Worm (Caenorhabditis elegans) whole organism, young adult: ENCODE results near the gene B0495.5.

ENCODE experiments used
- B0019.2 ChIP-seq: fragments of 200-800 bp; sonication (Bioruptor generic); conservative IDR thresholded peaks from 2 replicates; pipeline ENCODE4 v1.3.6; 2022; ENCODE audit warnings: missing genetic modification reagents, missing genetic modification characterization, missing compliant biosample characterization
- B0035.1 ChIP-seq: sonication (generic microtip); optimal IDR thresholded peaks from 2 replicates; lab custom pipeline; 2016; ENCODE audit warnings: missing genetic modification characterization, mild to moderate bottlenecking, missing compliant biosample characterization, missing genotype, missing genetic modification reagents
- C17E4.6 ChIP-seq: fragments of 200-800 bp; sonication (Bioruptor generic); IDR thresholded peaks from 2 replicates; pipeline ENCODE4 v1.3.6; 2022; ENCODE audit warnings: missing genetic modification reagents, missing genetic modification characterization, missing compliant biosample characterization
- F23B12.7 ChIP-seq: sonication (generic microtip); optimal IDR thresholded peaks from 2 replicates; lab custom pipeline; 2017; ENCODE audit warnings: missing genetic modification characterization, mild to moderate bottlenecking, missing compliant biosample characterization, antibody characterized with exemption, moderate library complexity; ENCODE audit not compliant: insufficient read depth
- F37B4.10 ChIP-seq: fragments of 200-800 bp; sonication (Bioruptor generic); IDR thresholded peaks from 2 replicates; pipeline ENCODE4 v1.3.6; 2022; ENCODE audit warnings: missing genetic modification characterization, missing compliant biosample characterization
- F39B2.1 ChIP-seq: fragments of 200-800 bp; sonication (Bioruptor generic); IDR thresholded peaks from 2 replicates; pipeline ENCODE4 v1.3.6; 2022; ENCODE audit warnings: missing genetic modification reagents, missing genetic modification characterization, missing compliant biosample characterization
- F49E8.2 ChIP-seq: sonication (generic microtip); optimal IDR thresholded peaks from 3 replicates; lab custom pipeline; 2017; ENCODE audit warnings: missing genetic modification characterization, mild to moderate bottlenecking, missing compliant biosample characterization, antibody characterized with exemption, moderate library complexity; ENCODE audit not compliant: insufficient read depth
- F52B5.7 ChIP-seq: sonication (generic microtip); optimal IDR thresholded peaks from 2 replicates; lab custom pipeline; 2016; ENCODE audit warnings: mild to moderate bottlenecking, missing genetic modification characterization, missing compliant biosample characterization
- F57A8.1 ChIP-seq: fragments of 200-800 bp; sonication (Bioruptor generic); optimal IDR thresholded peaks from 2 replicates; lab custom pipeline; 2018; ENCODE audit warnings: mild to moderate bottlenecking, missing genetic modification characterization, moderate library complexity, missing compliant biosample characterization
- K11D2.4 ChIP-seq: fragments of 200-800 bp; sonication (Bioruptor generic); IDR thresholded peaks from 2 replicates; pipeline ENCODE4 v1.3.6; 2022; ENCODE audit warnings: missing genetic modification reagents, missing genetic modification characterization, missing compliant biosample characterization
- T07F8.4 ChIP-seq: sonication (generic microtip); optimal IDR thresholded peaks from 2 replicates; lab custom pipeline; 2016; ENCODE audit warnings: mild to moderate bottlenecking, missing genetic modification characterization, moderate library complexity, missing compliant biosample characterization
- Y79H2A.3 ChIP-seq: fragments of 200-800 bp; sonication (Bioruptor generic); conservative IDR thresholded peaks from 2 replicates; pipeline ENCODE4 v1.3.6; 2022; ENCODE audit warnings: missing genetic modification reagents, missing genetic modification characterization, missing compliant biosample characterization
- ama-1 ChIP-seq, 3 experiments: fragments of 150-350 bp in 1 of 3; sonication (generic microtip) in 2 of 3; optimal IDR thresholded peaks; 2 replicates each; lab custom pipeline; 2014 to 2018; ENCODE audit warnings: missing biosample characterization in 2 of 3, missing genetic modification characterization in 2 of 3, missing genetic modification reagents in 2 of 3
- attf-3 ChIP-seq: fragments of 200-800 bp; sonication (Bioruptor generic); conservative IDR thresholded peaks from 2 replicates; pipeline ENCODE4 v1.3.6; 2022; ENCODE audit warnings: missing genetic modification reagents, missing genetic modification characterization, missing compliant biosample characterization
- ccch-3 ChIP-seq: fragments of 200-800 bp; sonication (Bioruptor generic); optimal IDR thresholded peaks from 2 replicates; lab custom pipeline; 2018; ENCODE audit warnings: mild to moderate bottlenecking, missing genetic modification characterization, missing compliant biosample characterization
- cebp-1 ChIP-seq, 2 experiments: fragments of 200-800 bp in 1 of 2; sonication (Bioruptor generic) in 1 of 2; sonication (generic microtip) in 1 of 2; IDR thresholded peaks in 1 of 2; optimal IDR thresholded peaks in 1 of 2; 2 replicates each; pipeline versions ENCODE4 v1.3.6 to Lab custom; 2017 to 2022; ENCODE audit warnings: missing compliant biosample characterization in 2 of 2, missing genetic modification characterization in 2 of 2, mild to moderate bottlenecking in 1 of 2, missing genetic modification reagents in 1 of 2, moderate library complexity in 1 of 2
- ceh-27 ChIP-seq: fragments of 200-800 bp; sonication (Bioruptor generic); optimal IDR thresholded peaks from 2 replicates; lab custom pipeline; 2018; ENCODE audit warnings: mild to moderate bottlenecking, missing genetic modification characterization, moderate library complexity, missing compliant biosample characterization
- dox-1 ChIP-seq: fragments of 200-800 bp; sonication (Bioruptor generic); IDR thresholded peaks from 2 replicates; pipeline ENCODE4 v1.3.6; 2022; ENCODE audit warnings: missing genetic modification reagents, missing genetic modification characterization, missing compliant biosample characterization
- dpff-1 ChIP-seq: sonication (generic microtip); optimal IDR thresholded peaks from 2 replicates; lab custom pipeline; 2017; ENCODE audit warnings: mild to moderate bottlenecking, missing genetic modification characterization, missing compliant biosample characterization
- dpl-1 ChIP-seq: fragments of 150-350 bp; optimal IDR thresholded peaks from 2 replicates; lab custom pipeline; 2014; ENCODE audit warnings: missing biosample characterization, missing genetic modification reagents, missing genetic modification characterization
- efl-1 ChIP-seq: fragments of 150-350 bp; optimal IDR thresholded peaks from 2 replicates; lab custom pipeline; 2014; ENCODE audit warnings: missing biosample characterization, missing genetic modification reagents, missing genetic modification characterization
- egrh-3 ChIP-seq: fragments of 200-800 bp; sonication (Bioruptor generic); IDR thresholded peaks from 2 replicates; pipeline ENCODE4 v1.3.6; 2022; ENCODE audit warnings: missing genetic modification reagents, missing genetic modification characterization, missing compliant biosample characterization
- gei-17 ChIP-seq: fragments of 200-800 bp; sonication (Bioruptor generic); optimal IDR thresholded peaks from 2 replicates; lab custom pipeline; 2018; ENCODE audit warnings: mild to moderate bottlenecking, missing genetic modification characterization, missing compliant biosample characterization
- lin-35 ChIP-seq, 3 experiments: fragments of 150-350 bp in 2 of 3; sonication (generic microtip) in 1 of 3; optimal IDR thresholded peaks; 2 replicates each; lab custom pipeline; 2014 to 2018; ENCODE audit warnings: missing biosample characterization in 3 of 3, missing genetic modification characterization in 3 of 3, missing genetic modification reagents in 3 of 3
- lir-1 ChIP-seq: fragments of 200-800 bp; sonication (Bioruptor generic); conservative IDR thresholded peaks from 2 replicates; pipeline ENCODE4 v1.3.6; 2022; ENCODE audit warnings: missing genetic modification reagents, missing genetic modification characterization, missing compliant biosample characterization
- madf-6 ChIP-seq: fragments of 200-800 bp; sonication (Bioruptor generic); IDR thresholded peaks from 2 replicates; pipeline ENCODE4 v1.3.6; 2022; ENCODE audit warnings: missing genetic modification reagents, missing genetic modification characterization, missing compliant biosample characterization
- mcd-1 ChIP-seq: fragments of 200-800 bp; sonication (Bioruptor generic); IDR thresholded peaks from 2 replicates; pipeline ENCODE4 v1.3.6; 2022; ENCODE audit warnings: missing genetic modification reagents, missing genetic modification characterization, missing compliant biosample characterization
- nfya-1 ChIP-seq: sonication (generic microtip); optimal IDR thresholded peaks from 2 replicates; lab custom pipeline; 2017; ENCODE audit warnings: antibody characterized with exemption, missing compliant biosample characterization, missing genetic modification characterization, borderline replicate concordance; ENCODE audit not compliant: insufficient read depth
- nhr-179 ChIP-seq: sonication (generic microtip); optimal IDR thresholded peaks from 2 replicates; lab custom pipeline; 2016; ENCODE audit warnings: mild to moderate bottlenecking, missing genetic modification characterization, missing compliant biosample characterization
- nhr-80 ChIP-seq: sonication (generic microtip); optimal IDR thresholded peaks from 2 replicates; lab custom pipeline; 2016; ENCODE audit warnings: missing genetic modification characterization, missing compliant biosample characterization
- rcor-1 ChIP-seq: fragments of 200-800 bp; sonication (Bioruptor generic); IDR thresholded peaks from 2 replicates; pipeline ENCODE4 v1.3.6; 2022; ENCODE audit warnings: missing genetic modification reagents, missing genetic modification characterization, missing compliant biosample characterization
- sea-2 ChIP-seq: fragments of 200-800 bp; sonication (Bioruptor generic); IDR thresholded peaks from 2 replicates; pipeline ENCODE4 v1.3.6; 2022; ENCODE audit warnings: missing genetic modification characterization, missing compliant biosample characterization
- snpc-4 ChIP-seq, 5 experiments: fragments of 150-350 bp in 1 of 5; sonication (generic microtip) in 4 of 5; optimal IDR thresholded peaks; 2 replicates each; lab custom pipeline; 2014 to 2018; ENCODE audit warnings: missing genetic modification characterization in 5 of 5, missing biosample characterization in 3 of 5, antibody characterized with exemption in 2 of 5, mild to moderate bottlenecking in 2 of 5, missing compliant biosample characterization in 2 of 5, missing genotype in 2 of 5, moderate library complexity in 2 of 5, missing genetic modification reagents in 1 of 5
- somi-1 ChIP-seq: fragments of 200-800 bp; sonication (Bioruptor generic); optimal IDR thresholded peaks from 2 replicates; lab custom pipeline; 2018; ENCODE audit warnings: mild to moderate bottlenecking, missing genetic modification characterization, missing compliant biosample characterization
- tbx-9 ChIP-seq: sonication (generic microtip); optimal IDR thresholded peaks from 2 replicates; lab custom pipeline; 2016; ENCODE audit warnings: borderline replicate concordance, missing genetic modification characterization, inconsistent platforms, missing compliant biosample characterization
- tlf-1 ChIP-seq: fragments of 200-800 bp; sonication (Bioruptor generic); optimal IDR thresholded peaks from 2 replicates; lab custom pipeline; 2018; ENCODE audit warnings: mild to moderate bottlenecking, missing genetic modification characterization, missing compliant biosample characterization
- unc-130 ChIP-seq: sonication (generic microtip); optimal IDR thresholded peaks from 2 replicates; lab custom pipeline; 2016; ENCODE audit warnings: missing genetic modification reagents, missing genetic modification characterization, missing compliant biosample characterization
- ztf-28 ChIP-seq: fragments of 200-800 bp; sonication (Bioruptor generic); IDR thresholded peaks from 2 replicates; pipeline ENCODE4 v1.3.6; 2022; ENCODE audit warnings: missing genetic modification reagents, missing genetic modification characterization, missing compliant biosample characterization

B0495.5 gene

ce11 chrII:7716112-7716511, 17.8 kb upstream of the B0495.5 start:
- no peak for TF ChIP-seq mcd-1 (GFP tag; lab: Robert Waterston, UW)
- TF ChIP-seq efl-1 (GFP tag; lab: Kevin White, UChicago) = no peak
- TF ChIP-seq attf-3 (GFP tag; lab: Robert Waterston, UW) = no peak
- no peak for TF ChIP-seq ztf-28
- no peak for TF ChIP-seq dox-1 (GFP tag; lab: Robert Waterston, UW)
- TF ChIP-seq egrh-3 (GFP tag; lab: Robert Waterston, UW) = no peak
- no peak for TF ChIP-seq sea-2 (GFP tag; lab: Robert Waterston, UW)
- no peak for TF ChIP-seq tbx-9 (tag; lab: Kevin White, UChicago)
- TF ChIP-seq nhr-80 (tag; lab: Kevin White, UChicago) = no peak
- no peak for TF ChIP-seq rcor-1
- no peak for TF ChIP-seq snpc-4 (GFP tag; optimal IDR thresholded peaks at IDR 0.05; lab: Kevin White, UChicago)
- TF ChIP-seq snpc-4 (tag; optimal IDR thresholded peaks at IDR 0.05; lab: Kevin White, UChicago) = no peak
- no peak for TF ChIP-seq ccch-3 (GFP tag; lab: Kevin White, UChicago)
- TF ChIP-seq, all 124 proteins: peak for 0

DNA sequence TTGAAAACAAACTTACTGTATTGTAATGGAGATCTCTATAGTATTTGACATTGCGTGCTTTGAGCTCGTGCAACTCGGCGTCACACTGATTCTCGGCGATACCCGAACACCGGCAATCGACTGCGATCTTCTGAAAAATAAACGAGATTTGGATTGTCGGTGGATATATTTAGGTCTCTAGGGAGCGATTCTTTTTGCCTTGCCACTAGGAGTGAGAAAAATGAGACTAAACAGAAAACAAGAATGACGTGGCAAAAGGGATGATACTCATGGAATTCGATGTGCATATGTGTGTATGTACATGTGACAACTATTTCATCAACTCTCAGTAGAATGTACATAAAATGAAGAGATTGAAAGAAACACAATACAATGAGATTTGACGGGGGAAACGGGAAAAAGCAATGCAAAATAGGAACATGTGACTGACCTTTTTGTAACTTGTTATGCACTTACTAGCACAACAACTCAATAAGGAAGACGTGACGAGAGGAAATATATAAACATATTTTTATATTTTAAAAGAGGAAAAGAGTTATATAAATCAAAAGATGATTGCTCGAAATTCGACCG, 16.4 kb upstream of the B0495.5 start:
- TF ChIP-seq T07F8.4 (tag; lab: Kevin White, UChicago) = no peak
- no peak for TF ChIP-seq tlf-1 (GFP tag; lab: Kevin White, UChicago)
- no peak for TF ChIP-seq dox-1 (GFP tag; lab: Robert Waterston, UW)
- TF ChIP-seq C17E4.6 = no peak
- no peak for TF ChIP-seq cebp-1 (GFP tag; IDR thresholded peaks at IDR 0.05; lab: Robert Waterston, UW)
- peak; percentile 45 for TF ChIP-seq cebp-1 (tag; optimal IDR thresholded peaks at IDR 0.05; lab: Kevin White, UChicago)
- peak in 1 of 3 experiments; percentile 26 for TF ChIP-seq lin-35 (GFP tag; optimal IDR thresholded peaks at IDR 0.05; lab: Kevin White, UChicago)
- TF ChIP-seq dpff-1 = no peak

DNA sequence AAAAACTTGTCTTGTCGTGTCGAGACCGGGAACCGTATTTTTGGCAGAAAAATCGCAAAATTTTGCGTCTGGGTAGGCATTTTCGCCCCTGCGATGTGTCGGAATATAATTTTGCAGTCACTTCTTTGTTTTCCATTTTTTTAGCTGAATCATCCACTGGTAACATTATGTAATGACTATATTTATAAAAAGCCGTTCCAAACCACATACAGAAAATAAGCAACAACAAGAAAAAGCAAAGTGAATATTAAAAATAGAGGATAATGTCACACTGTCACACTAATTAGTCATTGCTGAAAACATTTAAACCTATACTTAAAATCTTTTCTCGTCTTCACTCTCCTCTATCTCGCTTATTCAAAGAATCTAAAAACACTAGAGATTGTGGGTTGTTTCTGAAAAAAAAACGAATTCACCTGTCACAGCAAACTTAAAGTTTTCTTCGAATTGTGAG, 11.0 kb upstream of the B0495.5 start, which contains the start of gene sre-1:
TSS of gene sre-1 (plus strand) at position 404 of the 454 bp plus-strand sequence.
- no peak for TF ChIP-seq Y79H2A.3 (GFP tag; lab: Robert Waterston, UW)

ce11 chrII:7708540-7708939, 10.2 kb upstream of the B0495.5 start, which contains the start of gene B0495.9:
Gene B0495.9, minus strand, starts transcription at chrII:7708710.
- TF ChIP-seq F37B4.10 (GFP tag; lab: Robert Waterston, UW) = no peak
- no peak for TF ChIP-seq egrh-3 (GFP tag; lab: Robert Waterston, UW)
- no peak for TF ChIP-seq somi-1 (GFP tag; lab: Kevin White, UChicago)
- peak; percentile 63 for TF ChIP-seq mcd-1 (GFP tag; lab: Robert Waterston, UW)
- no peak for TF ChIP-seq tbx-9 (tag; lab: Kevin White, UChicago)
- peak; percentile 5 for TF ChIP-seq snpc-4 (GFP tag; optimal IDR thresholded peaks at IDR 0.05; lab: Kevin White, UChicago)
- TF ChIP-seq snpc-4 (tag; optimal IDR thresholded peaks at IDR 0.05; lab: Kevin White, UChicago) = no peak
- no peak for TF ChIP-seq F57A8.1 (GFP tag; lab: Kevin White, UChicago)
- no peak for TF ChIP-seq B0019.2 (GFP tag; lab: Robert Waterston, UW)
- no peak for TF ChIP-seq sea-2 (GFP tag; lab: Robert Waterston, UW)
- no peak for TF ChIP-seq Y79H2A.3 (GFP tag; lab: Robert Waterston, UW)
- TF ChIP-seq F52B5.7 (tag; lab: Kevin White, UChicago) = peak; percentile 19
- no peak for TF ChIP-seq B0035.1 (tag; lab: Kevin White, UChicago)
- no peak for TF ChIP-seq nfya-1 (tag; lab: Kevin White, UChicago)
- TF ChIP-seq F49E8.2 (tag; lab: Kevin White, UChicago) = peak; percentile 32
- peak; percentile 57 for TF ChIP-seq ceh-27 (GFP tag; lab: Kevin White, UChicago)
- no peak for TF ChIP-seq dpl-1
- no peak for TF ChIP-seq lir-1
- peak; percentile 28; the same call in 1 of the 2 replicates for TF ChIP-seq rcor-1
- no peak for TF ChIP-seq C17E4.6
- TF ChIP-seq unc-130 (GFP tag; lab: Kevin White, UChicago) = no peak
- peak; percentile 66 for TF ChIP-seq madf-6
- TF ChIP-seq lin-35 (GFP tag; optimal IDR thresholded peaks at IDR 0.05; lab: Kevin White, UChicago) = no peak
- TF ChIP-seq F23B12.7 (tag; lab: Kevin White, UChicago) = peak; percentile 26
- no peak for TF ChIP-seq ama-1 (optimal IDR thresholded peaks at IDR 0.05; lab: Kevin White, UChicago)
- TF ChIP-seq ama-1 (GFP tag; optimal IDR thresholded peaks at IDR 0.05; lab: Kevin White, UChicago) = peak in 1 of 2 experiments; percentile 45
- no peak for TF ChIP-seq nhr-179 (tag; lab: Kevin White, UChicago)
- no peak for TF ChIP-seq K11D2.4 (GFP tag; lab: Robert Waterston, UW)
- TF ChIP-seq gei-17 (GFP tag; lab: Kevin White, UChicago) = no peak
- TF ChIP-seq F39B2.1 (GFP tag; lab: Robert Waterston, UW) = no peak
